Fruit fly (Drosophila melanogaster): ENCODE data around the gene alpha-Man-IIa.

alpha-Man-IIa gene

dm6 chr3R:9394385-9395042, 17.8 kb upstream of the alpha-Man-IIa start, which contains the start of gene FER (continued):
- no peak for TF ChIP-seq CG11560 (tag; IDR thresholded peaks at IDR 0.05)
- no peak for TF ChIP-seq Fer3 (tag; optimal IDR thresholded peaks at IDR 0.05)
- no peak for TF ChIP-seq CG17612 (GFP tag; IDR thresholded peaks at IDR 0.05)
- TF ChIP-seq MBD-R2 (GFP tag; IDR thresholded peaks at IDR 0.05), result peak; percentile 28; the same call in 1 of the 2 replicates
- no peak for TF ChIP-seq CG15696 (tag; optimal IDR thresholded peaks at IDR 0.05)
- peak; percentile 22; the same call in 1 of the 2 replicates for TF ChIP-seq CG5953 (GFP tag; IDR thresholded peaks at IDR 0.05)
- TF ChIP-seq Bdp1 (GFP tag; optimal IDR thresholded peaks at IDR 0.05), result no peak
- TF ChIP-seq exex (tag; optimal IDR thresholded peaks at IDR 0.05), result no peak
- TF ChIP-seq CG8388 (GFP tag; optimal IDR thresholded peaks at IDR 0.05), result peak; percentile 29
- TF ChIP-seq Atf6 (GFP tag; IDR thresholded peaks at IDR 0.05), result peak; percentile 46
- no peak for TF ChIP-seq gsb-n (tag; optimal IDR thresholded peaks at IDR 0.05)
- TF ChIP-seq CG7963 (GFP tag; IDR thresholded peaks at IDR 0.05; ENCODE audit: partially characterized antibody), result 0 out of 3 replicates have a peak, but pooled peaks have one; percentile 10
- no peak for TF ChIP-seq CG4404 (GFP tag; IDR thresholded peaks at IDR 0.05)
- no peak for TF ChIP-seq CG9437 (GFP tag; optimal IDR thresholded peaks at IDR 0.05)
- peak in 1 of 2 experiments; percentile 12 for TF ChIP-seq chif (GFP tag; optimal IDR thresholded peaks at IDR 0.05)
- TF ChIP-seq CG30431 (GFP tag; optimal IDR thresholded peaks at IDR 0.05), result no peak
- TF ChIP-seq CG10654 (GFP tag; optimal IDR thresholded peaks at IDR 0.05), result no peak
- TF ChIP-seq nau (GFP tag; optimal IDR thresholded peaks at IDR 0.05), result peak; percentile 13
- peak; percentile 76 for TF ChIP-seq HLHmδ (GFP tag; optimal IDR thresholded peaks at IDR 0.05)
- no peak for TF ChIP-seq fu2 (GFP tag; optimal IDR thresholded peaks at IDR 0.05)
- TF ChIP-seq croc (GFP tag; conservative IDR thresholded peaks at IDR 0.05), result no peak
- TF ChIP-seq CG14050 (GFP tag; IDR thresholded peaks at IDR 0.05), result no peak
- peak; percentile 36 for TF ChIP-seq gem (tag; optimal IDR thresholded peaks at IDR 0.05)
- TF ChIP-seq Lim3 (GFP tag; IDR thresholded peaks at IDR 0.05), result no peak
- TF ChIP-seq shn (GFP tag; optimal IDR thresholded peaks at IDR 0.05), result peak; percentile 22
- TF ChIP-seq org-1 (GFP tag; optimal IDR thresholded peaks at IDR 0.05), result peak; percentile 5
- peak; percentile 69 for TF ChIP-seq Fer1 (GFP tag; optimal IDR thresholded peaks at IDR 0.05)
- TF ChIP-seq CG8944 (GFP tag; optimal IDR thresholded peaks at IDR 0.05), result peak; percentile 21
- no peak for TF ChIP-seq zen2 (GFP tag; IDR thresholded peaks at IDR 0.05; ENCODE audit: partially characterized antibody)
- TF ChIP-seq CG8290 (GFP tag; optimal IDR thresholded peaks at IDR 0.05), result no peak
- TF ChIP-seq CG8290 (tag; optimal IDR thresholded peaks at IDR 0.05), result peak in 1 of 2 experiments; percentile 81
- no peak for TF ChIP-seq Xbp1 (GFP tag; optimal IDR thresholded peaks at IDR 0.05)
- no peak for TF ChIP-seq CG3847 (GFP tag; IDR thresholded peaks at IDR 0.05)
- no peak for TF ChIP-seq cato (GFP tag; optimal IDR thresholded peaks at IDR 0.05; ENCODE audit: borderline replicate concordance)
- no peak for TF ChIP-seq pzg (GFP tag; optimal IDR thresholded peaks at IDR 0.05)
- peak; percentile 14 for TF ChIP-seq CG31365 (tag; optimal IDR thresholded peaks at IDR 0.05)
- no peak for TF ChIP-seq tap (tag; optimal IDR thresholded peaks at IDR 0.05)
- no peak for TF ChIP-seq Bteb2 (GFP tag; optimal IDR thresholded peaks at IDR 0.05)
- TF ChIP-seq kay (GFP tag; optimal IDR thresholded peaks at IDR 0.05), result no peak
- TF ChIP-seq ac (GFP tag; optimal IDR thresholded peaks at IDR 0.05), result peak; percentile 12
- no peak for TF ChIP-seq sima (GFP tag; optimal IDR thresholded peaks at IDR 0.05)
- no peak for TF ChIP-seq CG7271 (tag; optimal IDR thresholded peaks at IDR 0.05)
- peak; percentile 69; the same call in 1 of the 2 replicates for TF ChIP-seq CG32532 (GFP tag; IDR thresholded peaks at IDR 0.05)
- TF ChIP-seq E2f2 (GFP tag; IDR thresholded peaks at IDR 0.05), result no peak; the same call in 1 of the 2 replicates
- TF ChIP-seq tin (GFP tag; optimal IDR thresholded peaks at IDR 0.05), result no peak
- peak; percentile 22 for TF ChIP-seq CG7786 (GFP tag; optimal IDR thresholded peaks at IDR 0.05)
- no peak for TF ChIP-seq chn (GFP tag; optimal IDR thresholded peaks at IDR 0.05)
- no peak for TF ChIP-seq CG8478 (optimal IDR thresholded peaks at IDR 0.05)
- no peak for TF ChIP-seq corto (GFP tag; optimal IDR thresholded peaks at IDR 0.05)
- TF ChIP-seq CG18262 (tag; optimal IDR thresholded peaks at IDR 0.05), result peak; percentile 11
- peak; percentile 11 for TF ChIP-seq grau (tag; optimal IDR thresholded peaks at IDR 0.05)
